Worm (Caenorhabditis elegans) whole organism, late embryonic: Measurements from ENCODE around the gene B0244.16.
A peak's percentile ranks its signal among the peaks of the same experiment; 100 is the strongest.

Source experiments
- C38D4.7 ChIP-seq: fragments of 200-800 bp; sonication (Bioruptor generic); optimal IDR thresholded peaks from 2 replicates; lab custom pipeline; 2018; ENCODE audit warnings: mild to moderate bottlenecking, missing genetic modification characterization, moderate library complexity, missing compliant biosample characterization
- F13H6.1 ChIP-seq: sonication (generic microtip); optimal IDR thresholded peaks from 2 replicates; lab custom pipeline; 2016; ENCODE audit warnings: missing genetic modification characterization, missing compliant biosample characterization
- K09A11.1 ChIP-seq: sonication (generic microtip); optimal IDR thresholded peaks from 2 replicates; lab custom pipeline; 2017; ENCODE audit warnings: antibody characterized with exemption, mild to moderate bottlenecking, missing genetic modification characterization, missing compliant biosample characterization; ENCODE audit not compliant: insufficient read depth
- T23F11.4 ChIP-seq: fragments of 200-800 bp; sonication (Bioruptor generic); optimal IDR thresholded peaks from 2 replicates; lab custom pipeline; 2018; ENCODE audit warnings: mild to moderate bottlenecking, missing genetic modification characterization, missing compliant biosample characterization
- ahr-1 ChIP-seq: sonication (generic microtip); optimal IDR thresholded peaks from 2 replicates; lab custom pipeline; 2016; ENCODE audit warnings: missing genetic modification characterization, missing compliant biosample characterization
- ama-1 ChIP-seq: fragments of 150-350 bp; optimal IDR thresholded peaks from 2 replicates; lab custom pipeline; 2014
- ceh-14 ChIP-seq: sonication (generic microtip); optimal IDR thresholded peaks from 2 replicates; lab custom pipeline; 2016; ENCODE audit warnings: missing genotype, missing genetic modification characterization, missing compliant biosample characterization
- ceh-31 ChIP-seq: sonication (generic microtip); optimal IDR thresholded peaks from 2 replicates; lab custom pipeline; 2016; ENCODE audit warnings: missing genetic modification characterization, missing compliant biosample characterization
- ceh-34 ChIP-seq: sonication (generic microtip); optimal IDR thresholded peaks from 2 replicates; lab custom pipeline; 2016; ENCODE audit warnings: mild to moderate bottlenecking, missing genetic modification characterization, missing compliant biosample characterization
- ceh-45 ChIP-seq: fragments of 200-800 bp; sonication (Bioruptor generic); IDR thresholded peaks from 2 replicates; pipeline ENCODE4 v1.3.6; 2022; ENCODE audit warnings: missing genetic modification reagents, missing genetic modification characterization, missing compliant biosample characterization
- ceh-6 ChIP-seq: fragments of 200-800 bp; sonication (Bioruptor generic); optimal IDR thresholded peaks from 2 replicates; lab custom pipeline; 2018; ENCODE audit warnings: mild to moderate bottlenecking, missing genetic modification characterization, missing compliant biosample characterization
- ceh-9 ChIP-seq: sonication (generic microtip); optimal IDR thresholded peaks from 2 replicates; lab custom pipeline; 2016; ENCODE audit warnings: mild to moderate bottlenecking, missing genetic modification characterization, inconsistent platforms, missing compliant biosample characterization
- che-1 ChIP-seq: sonication (generic microtip); optimal IDR thresholded peaks from 2 replicates; lab custom pipeline; 2016; ENCODE audit warnings: mild to moderate bottlenecking, missing genetic modification characterization, missing compliant biosample characterization
- dmd-4 ChIP-seq: sonication (generic microtip); optimal IDR thresholded peaks from 2 replicates; lab custom pipeline; 2016; ENCODE audit warnings: borderline replicate concordance, missing genetic modification characterization, missing compliant biosample characterization
- dve-1 ChIP-seq: sonication (generic microtip); optimal IDR thresholded peaks from 2 replicates; lab custom pipeline; 2017; ENCODE audit warnings: antibody characterized with exemption, mild to moderate bottlenecking, missing genetic modification characterization, missing compliant biosample characterization
- elt-2 ChIP-seq: sonication (generic microtip); optimal IDR thresholded peaks from 2 replicates; lab custom pipeline; 2016; ENCODE audit warnings: missing genetic modification reagents, missing genetic modification characterization, missing compliant biosample characterization
- eyg-1 ChIP-seq: sonication (generic microtip); optimal IDR thresholded peaks from 2 replicates; lab custom pipeline; 2016; ENCODE audit warnings: missing genotype, missing genetic modification characterization, missing compliant biosample characterization
- fax-1 ChIP-seq: sonication (generic microtip); optimal IDR thresholded peaks from 2 replicates; lab custom pipeline; 2016; ENCODE audit warnings: missing genotype, missing genetic modification characterization, missing compliant biosample characterization
- fkh-10 ChIP-seq: fragments of 150-350 bp; optimal IDR thresholded peaks from 2 replicates; lab custom pipeline; 2014; ENCODE audit warnings: missing biosample characterization, missing genetic modification reagents, missing genetic modification characterization
- fkh-6 ChIP-seq: sonication (generic microtip); optimal IDR thresholded peaks from 2 replicates; lab custom pipeline; 2016; ENCODE audit warnings: missing genetic modification characterization, missing compliant biosample characterization
- hlh-13 ChIP-seq: fragments of 200-800 bp; sonication (Bioruptor generic); optimal IDR thresholded peaks from 2 replicates; lab custom pipeline; 2018; ENCODE audit warnings: mild to moderate bottlenecking, missing genetic modification characterization, missing compliant biosample characterization
- hlh-15 ChIP-seq: sonication (generic microtip); optimal IDR thresholded peaks from 2 replicates; lab custom pipeline; 2016; ENCODE audit warnings: missing genetic modification characterization, missing compliant biosample characterization
- hlh-30 ChIP-seq: sonication (generic microtip); optimal IDR thresholded peaks from 2 replicates; lab custom pipeline; 2017; ENCODE audit warnings: antibody characterized with exemption, missing genetic modification characterization, missing compliant biosample characterization; ENCODE audit not compliant: insufficient read depth
- hlh-6 ChIP-seq: sonication (generic microtip); optimal IDR thresholded peaks from 2 replicates; lab custom pipeline; 2016; ENCODE audit warnings: missing genotype, missing genetic modification characterization, missing compliant biosample characterization
- lim-6 ChIP-seq: sonication (generic microtip); optimal IDR thresholded peaks from 2 replicates; lab custom pipeline; 2016; ENCODE audit warnings: missing genetic modification characterization, missing compliant biosample characterization
- lin-11 ChIP-seq: fragments of 200-800 bp; sonication (Bioruptor generic); optimal IDR thresholded peaks from 2 replicates; lab custom pipeline; 2018; ENCODE audit warnings: mild to moderate bottlenecking, missing genetic modification characterization, missing compliant biosample characterization
- madf-2 ChIP-seq: sonication (generic microtip); optimal IDR thresholded peaks from 2 replicates; lab custom pipeline; 2017; ENCODE audit warnings: missing genetic modification characterization, missing compliant biosample characterization
- mec-3 ChIP-seq: sonication (generic microtip); optimal IDR thresholded peaks from 2 replicates; lab custom pipeline; 2016; ENCODE audit warnings: borderline replicate concordance, missing genetic modification characterization, missing compliant biosample characterization
- nfya-1 ChIP-seq: sonication (generic microtip); optimal IDR thresholded peaks from 2 replicates; lab custom pipeline; 2017; ENCODE audit warnings: missing genetic modification characterization, mild to moderate bottlenecking, missing compliant biosample characterization, antibody characterized with exemption, moderate library complexity
- nhr-232 ChIP-seq: sonication (generic microtip); optimal IDR thresholded peaks from 2 replicates; lab custom pipeline; 2016; ENCODE audit warnings: missing genetic modification characterization, missing compliant biosample characterization
- odd-2 ChIP-seq: sonication (generic microtip); optimal IDR thresholded peaks from 2 replicates; lab custom pipeline; 2017; ENCODE audit warnings: antibody characterized with exemption, mild to moderate bottlenecking, missing genetic modification characterization, missing compliant biosample characterization
- pax-1 ChIP-seq: fragments of 150-350 bp; optimal IDR thresholded peaks from 2 replicates; lab custom pipeline; 2014; ENCODE audit warnings: missing biosample characterization, missing genetic modification characterization
- pha-2 ChIP-seq: sonication (generic microtip); optimal IDR thresholded peaks from 2 replicates; lab custom pipeline; 2017; ENCODE audit warnings: mild to moderate bottlenecking, missing genetic modification characterization, missing compliant biosample characterization
- pha-4 ChIP-seq: fragments of 150-350 bp; optimal IDR thresholded peaks from 2 replicates; lab custom pipeline; 2018; ENCODE audit warnings: missing biosample characterization, missing genetic modification reagents, missing genetic modification characterization
- pros-1 ChIP-seq: fragments of 150-350 bp; optimal IDR thresholded peaks from 2 replicates; lab custom pipeline; 2014; ENCODE audit warnings: missing biosample characterization, missing genetic modification reagents, missing genetic modification characterization
- ref-2 ChIP-seq: sonication (generic microtip); optimal IDR thresholded peaks from 2 replicates; lab custom pipeline; 2016; ENCODE audit warnings: missing genetic modification characterization, missing compliant biosample characterization
- rnt-1 ChIP-seq: sonication (generic microtip); optimal IDR thresholded peaks from 2 replicates; lab custom pipeline; 2016; ENCODE audit warnings: missing genetic modification characterization, missing compliant biosample characterization
- sdc-2 ChIP-seq: sonication (generic microtip); optimal IDR thresholded peaks from 2 replicates; lab custom pipeline; 2016; ENCODE audit warnings: missing genotype, missing genetic modification characterization, missing compliant biosample characterization
- sox-2 ChIP-seq: fragments of 200-800 bp; sonication (Bioruptor generic); IDR thresholded peaks from 2 replicates; pipeline ENCODE4 v1.3.6; 2022; ENCODE audit warnings: missing genetic modification reagents, missing genetic modification characterization, missing compliant biosample characterization
- syd-9 ChIP-seq: sonication (generic microtip); optimal IDR thresholded peaks from 2 replicates; lab custom pipeline; 2016; ENCODE audit warnings: mild to moderate bottlenecking, missing genetic modification characterization, moderate library complexity, missing compliant biosample characterization
- tbx-2 ChIP-seq: sonication (generic microtip); optimal IDR thresholded peaks from 2 replicates; lab custom pipeline; 2016; ENCODE audit warnings: missing genetic modification characterization, missing compliant biosample characterization
- tbx-7 ChIP-seq: sonication (generic microtip); optimal IDR thresholded peaks from 2 replicates; lab custom pipeline; 2016; ENCODE audit warnings: missing genotype, missing genetic modification characterization, missing compliant biosample characterization
- unc-42 ChIP-seq: sonication (generic microtip); optimal IDR thresholded peaks from 2 replicates; lab custom pipeline; 2016; ENCODE audit warnings: missing genotype, missing genetic modification characterization, missing compliant biosample characterization
- unc-55 ChIP-seq: sonication (generic microtip); optimal IDR thresholded peaks from 2 replicates; lab custom pipeline; 2017; ENCODE audit warnings: missing biosample characterization, missing genetic modification reagents, missing genetic modification characterization
- zip-5 ChIP-seq: sonication (generic microtip); optimal IDR thresholded peaks from 2 replicates; lab custom pipeline; 2016; ENCODE audit warnings: missing genetic modification characterization, missing compliant biosample characterization
- ztf-16 ChIP-seq: sonication (generic microtip); optimal IDR thresholded peaks from 2 replicates; lab custom pipeline; 2017; ENCODE audit warnings: missing genetic modification characterization, missing compliant biosample characterization

The B0244.16 gene

DNA sequence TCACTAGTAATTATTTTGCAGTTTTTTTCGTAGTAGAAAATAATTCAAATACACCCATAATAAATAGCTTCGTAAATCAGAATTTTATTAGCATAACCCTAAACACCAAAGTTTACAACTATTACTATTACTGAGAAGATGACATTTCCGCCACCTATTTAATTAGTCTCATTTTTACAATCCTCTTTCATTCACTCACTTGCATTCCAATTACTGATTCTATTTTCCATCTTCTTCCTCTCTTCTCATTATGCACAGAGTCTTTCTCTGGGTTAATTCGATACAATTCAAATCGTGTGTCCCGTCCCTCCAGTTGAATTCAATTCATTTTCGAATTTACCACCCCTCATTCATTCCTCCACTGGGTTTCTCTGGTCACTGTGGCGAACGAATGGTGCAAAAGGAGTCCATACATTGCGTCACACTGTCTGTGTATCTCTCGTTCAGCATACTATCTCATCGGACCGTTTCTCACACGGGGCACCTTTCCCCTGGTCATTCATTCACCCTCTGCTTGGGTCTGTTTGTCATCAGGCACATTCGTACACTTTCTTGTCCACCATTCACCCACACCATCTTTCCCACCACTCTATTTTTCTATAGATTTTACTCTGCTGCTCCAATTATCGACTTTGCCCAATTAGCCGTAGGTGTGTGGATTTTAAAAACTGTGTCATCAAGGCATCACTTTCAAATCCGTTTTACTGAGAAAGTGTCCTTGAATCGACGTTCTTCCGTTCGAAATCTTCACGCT lies 20.3 kb upstream of the B0244.16 start (continued):
- TF ChIP-seq odd-2 (tag; lab: Kevin White, UChicago) = no peak
- no peak for TF ChIP-seq hlh-30 (tag; lab: Kevin White, UChicago)
- peak; percentile 24 for TF ChIP-seq tbx-2
- TF ChIP-seq ceh-31 (tag; lab: Kevin White, UChicago) = peak; percentile 51
- TF ChIP-seq pha-4 (tag; lab: Kevin White, UChicago) = no peak
- TF ChIP-seq ahr-1 (tag; lab: Kevin White, UChicago) = no peak
- peak; percentile 99 for TF ChIP-seq unc-42 (tag; lab: Kevin White, UChicago)
- TF ChIP-seq dve-1 (tag; lab: Kevin White, UChicago) = no peak
- no peak for TF ChIP-seq fax-1 (tag; lab: Kevin White, UChicago)
- no peak for TF ChIP-seq hlh-15 (tag; lab: Kevin White, UChicago)

DNA sequence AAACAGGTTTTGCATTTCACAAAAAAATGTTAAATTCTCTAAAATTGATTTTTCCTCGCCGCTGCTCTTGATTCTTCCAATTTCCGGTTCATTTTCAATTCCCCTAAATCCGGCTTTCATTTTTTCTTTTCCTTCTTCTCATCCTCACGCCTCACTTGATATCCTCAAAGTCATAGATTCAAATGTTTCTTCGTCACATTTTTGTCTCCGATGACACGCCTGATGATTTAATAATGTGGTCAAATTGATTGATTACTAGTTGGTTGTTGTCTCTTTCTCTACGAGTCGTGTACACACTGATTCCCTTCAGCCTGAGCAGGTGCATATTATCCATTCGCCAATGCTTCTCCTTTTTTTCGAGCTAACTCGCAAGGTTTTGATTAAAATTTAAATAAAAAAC lies 19.3 kb upstream of the B0244.16 start:
- TF ChIP-seq sox-2 (GFP tag; lab: Robert Waterston, UW) (no peak), nfya-1 (tag; lab: Kevin White, UChicago) (peak; percentile 3), madf-2 (tag; lab: Kevin White, UChicago) (no peak), unc-55 (GFP tag; lab: Kevin White, UChicago) (peak; percentile 72), dve-1 (tag; lab: Kevin White, UChicago) (no peak), elt-2 (tag; lab: Kevin White, UChicago) (no peak), ceh-6 (GFP tag; lab: Kevin White, UChicago) (no peak), ztf-16 (tag; lab: Kevin White, UChicago) (no peak), ceh-34 (tag; lab: Kevin White, UChicago) (no peak)

DNA sequence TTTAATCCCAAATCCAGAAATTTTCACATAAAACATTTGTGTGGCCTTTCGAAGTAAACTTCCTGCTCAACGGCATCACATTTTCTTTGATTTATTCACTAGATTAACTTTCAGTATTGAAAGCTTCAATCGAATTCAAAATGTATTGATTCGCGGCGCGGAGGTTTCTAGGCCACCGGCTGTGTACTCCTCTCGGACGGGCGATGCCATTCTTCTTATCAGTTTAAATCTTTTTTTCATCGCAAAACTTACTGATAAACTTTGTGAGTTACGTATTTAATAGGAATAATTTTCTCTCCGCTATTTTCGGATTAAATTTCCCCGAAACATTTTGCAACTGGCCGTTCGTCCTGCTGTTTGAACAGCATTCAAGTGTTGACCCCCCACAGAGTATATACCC lies 18.9 kb upstream of the B0244.16 start:
- TF ChIP-seq unc-42 (tag; lab: Kevin White, UChicago) (peak; percentile 10), K09A11.1 (tag; lab: Kevin White, UChicago) (no peak), eyg-1 (tag; lab: Kevin White, UChicago) (no peak), zip-5 (tag; lab: Kevin White, UChicago) (peak; percentile 1), lim-6 (tag; lab: Kevin White, UChicago) (no peak), T23F11.4 (GFP tag; lab: Kevin White, UChicago) (no peak), fkh-6 (tag; lab: Kevin White, UChicago) (no peak), ceh-9 (no peak), dmd-4 (tag; lab: Kevin White, UChicago) (no peak), ceh-45 (no peak), ceh-14 (tag; lab: Kevin White, UChicago) (peak; percentile 23), ceh-31 (tag; lab: Kevin White, UChicago) (peak; percentile 60), syd-9 (tag; lab: Kevin White, UChicago) (no peak), hlh-13 (no peak), rnt-1 (tag; lab: Kevin White, UChicago) (no peak), pha-2 (tag; lab: Kevin White, UChicago) (peak; percentile 22), pros-1 (tag; lab: Kevin White, UChicago) (no peak), fkh-10 (GFP tag; lab: Kevin White, UChicago) (no peak), C38D4.7 (no peak), tbx-7 (tag; lab: Kevin White, UChicago) (no peak), lin-11 (no peak), tbx-2 (peak; percentile 8), elt-2 (tag; lab: Kevin White, UChicago) (peak; percentile 87), pax-1 (tag; lab: Kevin White, UChicago) (no peak), mec-3 (tag; lab: Kevin White, UChicago) (peak; percentile 48), che-1 (tag; lab: Kevin White, UChicago) (no peak), sox-2 (GFP tag; lab: Robert Waterston, UW) (no peak), ahr-1 (tag; lab: Kevin White, UChicago) (no peak), ama-1 (lab: Kevin White, UChicago) (no peak), ceh-34 (tag; lab: Kevin White, UChicago) (no peak), nhr-232 (tag; lab: Kevin White, UChicago) (no peak), unc-55 (GFP tag; lab: Kevin White, UChicago) (no peak), pha-4 (tag; lab: Kevin White, UChicago) (no peak), sdc-2 (tag; lab: Kevin White, UChicago) (peak; percentile 16), hlh-6 (tag; lab: Kevin White, UChicago) (no peak), F13H6.1 (tag; lab: Kevin White, UChicago) (no peak), dve-1 (tag; lab: Kevin White, UChicago) (no peak), ref-2 (tag; lab: Kevin White, UChicago) (peak; percentile 72)
